Fruit fly (Drosophila melanogaster) whole organism, embryonic: ENCODE data around the gene heix.
A peak's percentile ranks its signal among the peaks of the same experiment; 100 is the strongest.

Experiments used
- Adf1 ChIP-seq: fragments of 200-800 bp; sonication (Bioruptor generic); IDR thresholded peaks from 2 replicates; pipeline ENCODE4 v1.3.6; 2022; ENCODE audit warnings: missing biosample characterization, missing genetic modification characterization
- Bgb ChIP-seq: fragments of 200-800 bp; sonication (Bioruptor generic); IDR thresholded peaks from 2 replicates; pipeline ENCODE4 v1.3.6; 2022; ENCODE audit warnings: missing biosample characterization, missing genetic modification characterization; ENCODE audit not compliant: partially characterized antibody
- CG10209 ChIP-seq: fragments of 200-800 bp; sonication (Bioruptor generic); optimal IDR thresholded peaks from 3 replicates; lab custom pipeline; 2017; ENCODE audit warnings: missing biosample characterization, mild to moderate bottlenecking, missing genetic modification characterization, missing genetic modification reagents
- CG1024 ChIP-seq: fragments of 200-800 bp; sonication (Bioruptor generic); IDR thresholded peaks from 2 replicates; pipeline ENCODE4 v1.3.6; 2022; ENCODE audit warnings: missing biosample characterization, missing genetic modification characterization
- CG11723 ChIP-seq: fragments of 200-800 bp; sonication (Bioruptor generic); optimal IDR thresholded peaks from 2 replicates; lab custom pipeline; 2017; ENCODE audit warnings: missing biosample characterization, mild to moderate bottlenecking, missing genetic modification characterization
- CG13624 ChIP-seq: fragments of 200-800 bp; sonication (Bioruptor generic); optimal IDR thresholded peaks from 2 replicates; lab custom pipeline; 2016; ENCODE audit warnings: missing biosample characterization, missing genetic modification characterization
- CG14014 ChIP-seq: fragments of 200-800 bp; sonication (Bioruptor generic); IDR thresholded peaks from 2 replicates; pipeline ENCODE4 v1.3.6; 2022; ENCODE audit warnings: missing biosample characterization, missing genetic modification characterization
- CG17568 ChIP-seq: fragments of 200-800 bp; sonication (Bioruptor generic); optimal IDR thresholded peaks from 2 replicates; lab custom pipeline; 2018; ENCODE audit warnings: missing biosample characterization, mild to moderate bottlenecking, missing genetic modification characterization, moderate library complexity
- CG18011 ChIP-seq: fragments of 200-800 bp; sonication (Bioruptor generic); optimal IDR thresholded peaks from 2 replicates; lab custom pipeline; 2017; ENCODE audit warnings: missing biosample characterization, missing genetic modification characterization, mild to moderate bottlenecking, moderate library complexity, missing genotype
- CG3163 ChIP-seq: fragments of 200-800 bp; sonication (Bioruptor generic); optimal IDR thresholded peaks from 3 replicates; lab custom pipeline; 2016; ENCODE audit warnings: missing biosample characterization, missing genetic modification characterization
- CG32772 ChIP-seq: fragments of 200-800 bp; sonication (Bioruptor generic); IDR thresholded peaks from 2 replicates; pipeline ENCODE4 v1.3.6; 2022; ENCODE audit warnings: missing biosample characterization, missing genetic modification characterization
- CG33557 ChIP-seq: fragments of 200-800 bp; sonication (Bioruptor generic); optimal IDR thresholded peaks from 2 replicates; lab custom pipeline; 2019; ENCODE audit warnings: missing biosample characterization, mild to moderate bottlenecking, missing genetic modification characterization, moderate library complexity
- CG3995 ChIP-seq: fragments of 200-800 bp; sonication (Bioruptor generic); optimal IDR thresholded peaks from 3 replicates; lab custom pipeline; 2016; ENCODE audit warnings: missing biosample characterization, missing genetic modification characterization
- CG4404 ChIP-seq: fragments of 200-800 bp; sonication (Bioruptor generic); IDR thresholded peaks from 2 replicates; pipeline ENCODE4 v1.3.6; 2022; ENCODE audit warnings: missing biosample characterization, missing genetic modification characterization
- CG4820 ChIP-seq: fragments of 200-800 bp; sonication (Bioruptor generic); optimal IDR thresholded peaks from 3 replicates; lab custom pipeline; 2016; ENCODE audit warnings: missing biosample characterization, missing genetic modification characterization
- CG5245 ChIP-seq: fragments of 200-800 bp; sonication (Bioruptor generic); optimal IDR thresholded peaks from 3 replicates; lab custom pipeline; 2016; ENCODE audit warnings: missing biosample characterization, missing genetic modification characterization
- CG6175 ChIP-seq: fragments of 200-800 bp; sonication (Bioruptor generic); IDR thresholded peaks from 3 replicates; pipeline ENCODE4 v1.3.6; 2022; ENCODE audit warnings: missing biosample characterization, missing genetic modification characterization
- CG7372 ChIP-seq: fragments of 200-800 bp; sonication (Bioruptor generic); IDR thresholded peaks from 2 replicates; pipeline ENCODE4 v1.3.6; 2022; ENCODE audit warnings: missing biosample characterization, missing genetic modification characterization
- CG7928 ChIP-seq: fragments of 200-800 bp; sonication (Bioruptor generic); optimal IDR thresholded peaks from 2 replicates; lab custom pipeline; 2017; ENCODE audit warnings: missing biosample characterization, mild to moderate bottlenecking, missing genetic modification characterization
- CG8924 ChIP-seq: fragments of 200-800 bp; optimal IDR thresholded peaks from 3 replicates; lab custom pipeline; 2019; ENCODE audit warnings: missing biosample characterization, mild to moderate bottlenecking, missing genetic modification characterization, moderate library complexity
- CHES-1-like ChIP-seq: fragments of 200-800 bp; sonication (Bioruptor generic); optimal IDR thresholded peaks from 2 replicates; lab custom pipeline; 2016; ENCODE audit warnings: missing biosample characterization, missing genetic modification characterization
- D19B ChIP-seq: fragments of 200-800 bp; sonication (Bioruptor generic); optimal IDR thresholded peaks from 2 replicates; lab custom pipeline; 2017; ENCODE audit warnings: missing biosample characterization, mild to moderate bottlenecking, missing genetic modification characterization
- E2f2 ChIP-seq: fragments of 200-800 bp; sonication (Bioruptor generic); IDR thresholded peaks from 2 replicates; pipeline ENCODE4 v1.3.6; 2022; ENCODE audit warnings: missing biosample characterization, missing genetic modification characterization
- Fer2 ChIP-seq: fragments of 200-800 bp; sonication (Bioruptor generic); optimal IDR thresholded peaks from 2 replicates; lab custom pipeline; 2018; ENCODE audit warnings: missing biosample characterization, mild to moderate bottlenecking, missing genetic modification characterization, moderate library complexity
- Gug ChIP-seq: fragments of 200-800 bp; sonication (Bioruptor generic); IDR thresholded peaks from 4 replicates; pipeline ENCODE4 v1.3.6; 2022; ENCODE audit warnings: missing biosample characterization, missing genetic modification characterization
- HLH3B ChIP-seq: fragments of 200-800 bp; sonication (Bioruptor generic); IDR thresholded peaks from 2 replicates; pipeline ENCODE4 v1.3.6; 2022; ENCODE audit warnings: missing biosample characterization, missing genetic modification characterization
- Hmr ChIP-seq: fragments of 200-800 bp; sonication (Bioruptor generic); optimal IDR thresholded peaks from 3 replicates; lab custom pipeline; 2017; ENCODE audit warnings: mild to moderate bottlenecking, missing biosample characterization, missing genetic modification reagents, missing genetic modification characterization
- Lhr ChIP-seq: fragments of 200-800 bp; sonication (Bioruptor generic); optimal IDR thresholded peaks from 3 replicates; lab custom pipeline; 2017; ENCODE audit warnings: mild to moderate bottlenecking, missing biosample characterization, missing genetic modification reagents, missing genetic modification characterization
- NFAT ChIP-seq: fragments of 200-800 bp; sonication (Bioruptor generic); IDR thresholded peaks from 2 replicates; pipeline ENCODE4 v1.3.6; 2022; ENCODE audit warnings: missing biosample characterization, missing genetic modification characterization
- Nf-YC ChIP-seq: fragments of 200-800 bp; optimal IDR thresholded peaks from 3 replicates; lab custom pipeline; 2019; ENCODE audit warnings: missing biosample characterization, mild to moderate bottlenecking, missing genetic modification characterization, moderate library complexity
- Ravus ChIP-seq: fragments of 200-800 bp; sonication (Bioruptor generic); IDR thresholded peaks from 2 replicates; pipeline ENCODE4 v1.3.6; 2022; ENCODE audit warnings: missing biosample characterization, missing genetic modification characterization
- Xbp1 ChIP-seq: fragments of 200-800 bp; sonication (Bioruptor generic); optimal IDR thresholded peaks from 3 replicates; lab custom pipeline; 2016; ENCODE audit warnings: missing biosample characterization, mild to moderate bottlenecking, missing genetic modification characterization
- ash1 ChIP-seq: fragments of 200-800 bp; sonication (Bioruptor generic); optimal IDR thresholded peaks from 2 replicates; lab custom pipeline; 2018; ENCODE audit warnings: missing biosample characterization, mild to moderate bottlenecking, missing genetic modification characterization
- bbx ChIP-seq: fragments of 200-800 bp; sonication (Bioruptor generic); IDR thresholded peaks from 2 replicates; pipeline ENCODE4 v1.3.6; 2022; ENCODE audit warnings: missing biosample characterization, missing genetic modification characterization; ENCODE audit not compliant: partially characterized antibody
- br ChIP-seq: fragments of >200 bp; optimal IDR thresholded peaks from 2 replicates; lab custom pipeline; 2017
- corto ChIP-seq: fragments of 200-800 bp; sonication (Bioruptor generic); optimal IDR thresholded peaks from 2 replicates; lab custom pipeline; 2016; ENCODE audit warnings: missing biosample characterization, mild to moderate bottlenecking, missing genetic modification characterization, moderate library complexity
- dpn ChIP-seq, 2 experiments: fragments of 200-800 bp; sonication (Bioruptor generic); optimal IDR thresholded peaks; 3 replicates each; lab custom pipeline; 2016; ENCODE audit warnings: missing biosample characterization in 2 of 2, missing genetic modification characterization in 2 of 2
- gt ChIP-seq: fragments of 200-800 bp; sonication (Bioruptor generic); IDR thresholded peaks from 2 replicates; pipeline ENCODE4 v1.3.6; 2022; ENCODE audit warnings: missing biosample characterization, missing genetic modification characterization
- ham ChIP-seq: fragments of 200-800 bp; sonication (Bioruptor generic); IDR thresholded peaks from 2 replicates; pipeline ENCODE4 v1.3.6; 2022; ENCODE audit warnings: missing biosample characterization, missing genetic modification characterization
- lola ChIP-seq, 3 experiments: fragments of >200 bp in 2 of 3; fragments of 200-800 bp in 1 of 3; sonication (Bioruptor generic) in 1 of 3; optimal IDR thresholded peaks; 2 replicates each; lab custom pipeline; 2017 to 2019; ENCODE audit warnings: missing biosample characterization in 3 of 3, missing genetic modification characterization in 3 of 3, mild to moderate bottlenecking in 1 of 3, moderate library complexity in 1 of 3
- odd ChIP-seq: fragments of 200-800 bp; sonication (Bioruptor generic); optimal IDR thresholded peaks from 2 replicates; lab custom pipeline; 2017; ENCODE audit warnings: missing biosample characterization, mild to moderate bottlenecking, missing genetic modification characterization
- otp ChIP-seq: fragments of 200-800 bp; sonication (Bioruptor generic); IDR thresholded peaks from 3 replicates; pipeline ENCODE4, ENCODE4 v1.3.6; 2022; ENCODE audit warnings: missing biosample characterization, missing genetic modification characterization
- pan ChIP-seq, 4 experiments: fragments of >200 bp in 3 of 4; fragments of 200-800 bp in 1 of 4; sonication (Bioruptor generic) in 1 of 4; optimal IDR thresholded peaks in 3 of 4; IDR thresholded peaks in 1 of 4; 2 replicates each; pipeline versions ENCODE4 v1.3.6 to Lab custom; 2017 to 2022; ENCODE audit warnings: missing biosample characterization in 2 of 4, missing genetic modification characterization in 2 of 4, mixed read lengths in 1 of 4
- pfk ChIP-seq: fragments of 200-800 bp; sonication (Bioruptor generic); optimal IDR thresholded peaks from 2 replicates; lab custom pipeline; 2018; ENCODE audit warnings: missing biosample characterization, mild to moderate bottlenecking, missing genetic modification characterization, moderate library complexity
- sc ChIP-seq, 3 experiments: fragments of >200 bp in 2 of 3; fragments of 200-800 bp in 1 of 3; sonication (Bioruptor generic) in 1 of 3; optimal IDR thresholded peaks; 2 replicates in 2 of 3; 3 replicates in 1 of 3; lab custom pipeline; 2017; ENCODE audit warnings: mild to moderate bottlenecking in 1 of 3, missing biosample characterization in 1 of 3, missing genetic modification characterization in 1 of 3, missing genetic modification reagents in 1 of 3
- sens ChIP-seq: fragments of 200-800 bp; sonication (Bioruptor generic); peaks from one replicate; lab custom pipeline; 2016; ENCODE audit warnings: missing biosample characterization, missing genetic modification characterization
- tgo ChIP-seq: fragments of 200-800 bp; sonication (Bioruptor generic); IDR thresholded peaks from 3 replicates; pipeline ENCODE4 v1.3.6; 2022; ENCODE audit warnings: missing biosample characterization, missing genetic modification characterization
- tna ChIP-seq: fragments of 200-800 bp; sonication (Bioruptor generic); IDR thresholded peaks from 2 replicates; pipeline ENCODE4 v1.3.6; 2022; ENCODE audit warnings: missing biosample characterization, missing genetic modification characterization; ENCODE audit not compliant: partially characterized antibody
- tx ChIP-seq: fragments of 200-800 bp; sonication (Bioruptor generic); optimal IDR thresholded peaks from 2 replicates; lab custom pipeline; 2016; ENCODE audit warnings: missing biosample characterization, missing genetic modification characterization

heix gene

dm6 chr2L:16286360-16287005 is 13.2 kb downstream of the heix start (continued):
- TF ChIP-seq CG6175 (GFP tag; lab: Robert Waterston, UW) (no peak), lola (GFP tag; optimal IDR thresholded peaks at IDR 0.05; lab: Kevin White, UChicago) (peak in 1 of 3 experiments; percentile 78), ham (GFP tag; lab: Robert Waterston, UW) (no peak), CG14014 (no peak), Nf-YC (tag; lab: Kevin White, UChicago) (peak; percentile 57), tna (GFP tag; lab: Robert Waterston, UW) (no peak), Bgb (GFP tag; lab: Robert Waterston, UW) (no peak), CG4820 (GFP tag; lab: Kevin White, UChicago) (peak; percentile 63), Adf1 (GFP tag; lab: Robert Waterston, UW) (no peak), CG3995 (GFP tag; lab: Kevin White, UChicago) (peak; percentile 62), sc (optimal IDR thresholded peaks at IDR 0.05; lab: Kevin White, UChicago) (no peak), sc (GFP tag; optimal IDR thresholded peaks at IDR 0.05; lab: Kevin White, UChicago) (peak; percentile 68), CG7928 (GFP tag; lab: Kevin White, UChicago) (peak; percentile 53), bbx (GFP tag; lab: Robert Waterston, UW) (no peak), CG33557 (GFP tag; lab: Kevin White, UChicago) (peak; percentile 39), E2f2 (GFP tag; lab: Robert Waterston, UW) (no peak), br (lab: Kevin White, UChicago) (no peak), Lhr (GFP tag; lab: Kevin White, UChicago) (peak; percentile 25), dpn (GFP tag; optimal IDR thresholded peaks at IDR 0.05; lab: Kevin White, UChicago) (peak; percentile 79 to 88), otp (GFP tag; lab: Robert Waterston, UW) (no peak), pfk (peak; percentile 97), pan (optimal IDR thresholded peaks at IDR 0.05; lab: Kevin White, UChicago) (no peak), pan (GFP tag; optimal IDR thresholded peaks at IDR 0.05 in 1 of 2, IDR thresholded peaks at IDR 0.05 in 1 of 2) (no peak), Hmr (GFP tag; lab: Kevin White, UChicago) (peak; percentile 86), CG17568 (GFP tag; lab: Kevin White, UChicago) (peak; percentile 49), CG13624 (peak; percentile 73), Gug (GFP tag; lab: Robert Waterston, UW) (peak; percentile 91), CG10209 (GFP tag; lab: Kevin White, UChicago) (peak; percentile 88), CG32772 (GFP tag; lab: Robert Waterston, UW) (no peak), CG5245 (GFP tag; lab: Kevin White, UChicago) (peak; percentile 51), D19B (peak; percentile 82), gt (no peak), tgo (GFP tag; lab: Robert Waterston, UW) (no peak), CG4404 (no peak), Xbp1 (GFP tag; lab: Kevin White, UChicago) (peak; percentile 79), ash1 (GFP tag; lab: Kevin White, UChicago) (peak; percentile 48), CG11723 (GFP tag; lab: Kevin White, UChicago) (peak; percentile 66), corto (peak; percentile 80), CG3163 (GFP tag; lab: Kevin White, UChicago) (peak; percentile 65), Ravus (no peak), CHES-1-like (GFP tag; lab: Kevin White, UChicago) (peak; percentile 85), NFAT (GFP tag; lab: Robert Waterston, UW) (no peak), CG18011 (GFP tag; lab: Kevin White, UChicago) (peak; percentile 73), HLH3B (GFP tag; lab: Robert Waterston, UW) (no peak), CG7372 (GFP tag; lab: Robert Waterston, UW) (no peak), tx (GFP tag; lab: Kevin White, UChicago) (peak; percentile 82), CG8924 (tag; lab: Kevin White, UChicago) (peak; percentile 87), odd (GFP tag; lab: Kevin White, UChicago) (peak; percentile 74), sens (GFP tag; lab: Kevin White, UChicago) (peak; percentile 95), Fer2 (tag; lab: Kevin White, UChicago) (peak; percentile 64), CG1024 (no peak)
